Worm (Caenorhabditis elegans) whole organism, L1 larva: ENCODE measurements around the gene C07E3.8.

Experiments
- ceh-82 ChIP-seq, 3 experiments: fragments of 150-350 bp in 1 of 3; sonication (generic microtip) in 2 of 3; optimal IDR thresholded peaks; 2 replicates each; lab custom pipeline; 2014 to 2017; ENCODE audit warnings: missing biosample characterization in 3 of 3, missing genetic modification characterization in 3 of 3
- fkh-10 ChIP-seq: sonication (generic microtip); optimal IDR thresholded peaks from 2 replicates; lab custom pipeline; 2017; ENCODE audit warnings: missing biosample characterization, missing genetic modification reagents, missing genetic modification characterization
- lin-13 ChIP-seq: fragments of 150-350 bp; optimal IDR thresholded peaks from 2 replicates; lab custom pipeline; 2014; ENCODE audit warnings: missing biosample characterization, missing genetic modification reagents, missing genetic modification characterization
- lsy-2 ChIP-seq, 2 experiments: fragments of 150-350 bp; optimal IDR thresholded peaks; 2 replicates each; lab custom pipeline; 2014; ENCODE audit warnings: missing biosample characterization in 2 of 2, missing genetic modification characterization in 2 of 2
- mep-1 ChIP-seq: fragments of 150-350 bp; optimal IDR thresholded peaks from 2 replicates; lab custom pipeline; 2014; ENCODE audit warnings: missing biosample characterization, missing genetic modification characterization

- TF ChIP-seq fkh-10 (GFP tag; lab: Kevin White, UChicago) (no peak), lin-13 (GFP tag; lab: Kevin White, UChicago) (no peak), lsy-2 (tag; optimal IDR thresholded peaks at IDR 0.05; lab: Kevin White, UChicago) (peak in 1 of 2 experiments; percentile 54), mep-1 (tag; lab: Kevin White, UChicago) (peak; percentile 55), ceh-82 (tag; optimal IDR thresholded peaks at IDR 0.05; lab: Kevin White, UChicago) (no peak)
These were observed 32.8 kb downstream of the C07E3.8 start, which contains the start of gene ztf-27 for ce11 chrII:10384680-10385383.
